Fruit fly (Drosophila melanogaster): ENCODE results near the gene Faf2.
A peak's percentile ranks its signal among the peaks of the same experiment; 100 is the strongest.

Faf2 gene

DNA sequence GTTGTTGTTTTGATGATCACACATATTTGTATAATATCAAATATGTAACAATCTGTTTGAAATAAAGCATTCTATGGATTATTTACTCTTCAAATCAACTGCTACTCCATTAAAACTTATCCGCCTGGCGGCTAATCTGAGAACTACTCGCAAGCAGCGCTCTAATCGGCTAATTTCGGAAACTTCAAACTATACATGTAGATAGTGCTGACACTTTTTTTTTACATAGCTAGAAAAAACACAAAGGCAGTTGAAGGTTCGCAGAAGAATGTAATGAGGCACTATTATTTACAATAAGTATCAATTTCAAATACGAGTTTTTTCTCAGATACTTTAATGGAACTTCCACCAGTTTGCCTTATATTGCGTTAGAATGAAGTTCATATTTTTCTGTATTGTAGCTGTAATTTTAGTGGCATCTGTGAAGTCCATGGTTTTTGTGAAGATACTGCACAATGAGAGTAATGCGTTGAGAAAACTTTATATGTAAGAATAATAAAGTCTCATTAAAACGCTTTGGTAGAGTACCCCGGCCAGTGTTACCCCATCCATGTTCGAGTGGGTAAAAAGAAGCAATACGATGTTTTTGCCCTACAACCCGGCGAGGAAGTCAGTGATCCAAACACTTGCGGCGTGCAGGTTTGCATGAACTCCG, 42.4 kb downstream of the Faf2 start (continued):
- TF ChIP-seq Vsx1 (GFP tag; optimal IDR thresholded peaks at IDR 0.05) (no peak), CG11560 (tag; IDR thresholded peaks at IDR 0.05) (no peak), CG6689 (GFP tag; IDR thresholded peaks at IDR 0.05) (no peak), cad (GFP tag; optimal IDR thresholded peaks at IDR 0.05) (no peak), Dref (GFP tag; IDR thresholded peaks at IDR 0.05) (no peak), ci (GFP tag; IDR thresholded peaks at IDR 0.05) (peak; percentile 78), mam (GFP tag; optimal IDR thresholded peaks at IDR 0.05) (peak; percentile 48), CG18262 (tag; optimal IDR thresholded peaks at IDR 0.05) (peak; percentile 35), CG14667 (GFP tag; IDR thresholded peaks at IDR 0.05) (peak; percentile 67), bsh (GFP tag; optimal IDR thresholded peaks at IDR 0.05) (no peak), schlank (tag; optimal IDR thresholded peaks at IDR 0.05) (no peak), tup (GFP tag; optimal IDR thresholded peaks at IDR 0.05) (no peak), Opbp (GFP tag; IDR thresholded peaks at IDR 0.05; ENCODE audit: partially characterized antibody) (peak; percentile 53; the same call in 1 of the 3 replicates), E2f1 (GFP tag; IDR thresholded peaks at IDR 0.05) (peak; percentile 61), jing (GFP tag; optimal IDR thresholded peaks at IDR 0.05) (no peak), chinmo (GFP tag; IDR thresholded peaks at IDR 0.05; ENCODE audit: partially characterized antibody) (0 out of 4 replicates have a peak, but pooled peaks have one; percentile 48), Xbp1 (GFP tag; optimal IDR thresholded peaks at IDR 0.05) (peak; percentile 82), CG16815 (GFP tag; optimal IDR thresholded peaks at IDR 0.05) (no peak), Camta (GFP tag; optimal IDR thresholded peaks at IDR 0.05) (peak; percentile 55), ash1 (GFP tag; optimal IDR thresholded peaks at IDR 0.05) (no peak), Myb (GFP tag; optimal IDR thresholded peaks at IDR 0.05) (peak; percentile 85), CG10959 (GFP tag; IDR thresholded peaks at IDR 0.05) (no peak), Eip74EF (GFP tag; optimal IDR thresholded peaks at IDR 0.05) (no peak), CG11085 (GFP tag; IDR thresholded peaks at IDR 0.05) (peak; percentile 40; the same call in 1 of the 2 replicates), CG18764 (GFP tag; optimal IDR thresholded peaks at IDR 0.05) (peak; percentile 23), Ets97D (GFP tag; optimal IDR thresholded peaks at IDR 0.05) (peak; percentile 54), CkIIα-i1 (GFP tag; IDR thresholded peaks at IDR 0.05) (no peak), cwo (GFP tag; optimal IDR thresholded peaks at IDR 0.05) (no peak), CG9727 (GFP tag; optimal IDR thresholded peaks at IDR 0.05) (no peak), NK7.1 (GFP tag; optimal IDR thresholded peaks at IDR 0.05) (no peak), CG12219 (GFP tag; optimal IDR thresholded peaks at IDR 0.05) (no peak), CG8478 (optimal IDR thresholded peaks at IDR 0.05) (no peak), HLH4C (GFP tag; IDR thresholded peaks at IDR 0.05; ENCODE audit: partially characterized antibody) (no peak), CTCF (GFP tag; optimal IDR thresholded peaks at IDR 0.05) (peak; percentile 98), otp (GFP tag; IDR thresholded peaks at IDR 0.05) (peak; percentile 62; the same call in 2 of the 3 replicates), Nf-YB (GFP tag; optimal IDR thresholded peaks at IDR 0.05) (no peak), CG18619 (GFP tag; optimal IDR thresholded peaks at IDR 0.05) (peak; percentile 19), CG10147 (GFP tag; optimal IDR thresholded peaks at IDR 0.05) (no peak), CG17612 (GFP tag; IDR thresholded peaks at IDR 0.05) (no peak), hkb (optimal IDR thresholded peaks at IDR 0.05) (no peak), hkb (GFP tag; IDR thresholded peaks at IDR 0.05) (no peak), B-H1 (GFP tag; IDR thresholded peaks at IDR 0.05) (no peak), HmgZ (tag; optimal IDR thresholded peaks at IDR 0.05) (peak; percentile 70), klu (GFP tag; IDR thresholded peaks at IDR 0.05) (no peak), CG6175 (GFP tag; IDR thresholded peaks at IDR 0.05) (no peak), CG12942 (GFP tag; optimal IDR thresholded peaks at IDR 0.05) (no peak), al (GFP tag; IDR thresholded peaks at IDR 0.05) (no peak), CG14710 (tag; optimal IDR thresholded peaks at IDR 0.05) (peak; percentile 92), Lhr (GFP tag; optimal IDR thresholded peaks at IDR 0.05) (peak; percentile 83), chm (GFP tag; IDR thresholded peaks at IDR 0.05) (no peak), slp2 (GFP tag; optimal IDR thresholded peaks at IDR 0.05) (peak; percentile 6)
